Worm (Caenorhabditis elegans) whole organism, L4 larva: ENCODE data around the gene T14E8.2.

Experiments used
- nhr-11 ChIP-seq: fragments of 150-350 bp; optimal IDR thresholded peaks from 2 replicates; lab custom pipeline; 2014; ENCODE audit warnings: missing biosample characterization, missing genetic modification characterization
- nhr-6 ChIP-seq: fragments of 150-350 bp; optimal IDR thresholded peaks from 2 replicates; lab custom pipeline; 2014; ENCODE audit warnings: missing biosample characterization, missing genetic modification characterization

DNA sequence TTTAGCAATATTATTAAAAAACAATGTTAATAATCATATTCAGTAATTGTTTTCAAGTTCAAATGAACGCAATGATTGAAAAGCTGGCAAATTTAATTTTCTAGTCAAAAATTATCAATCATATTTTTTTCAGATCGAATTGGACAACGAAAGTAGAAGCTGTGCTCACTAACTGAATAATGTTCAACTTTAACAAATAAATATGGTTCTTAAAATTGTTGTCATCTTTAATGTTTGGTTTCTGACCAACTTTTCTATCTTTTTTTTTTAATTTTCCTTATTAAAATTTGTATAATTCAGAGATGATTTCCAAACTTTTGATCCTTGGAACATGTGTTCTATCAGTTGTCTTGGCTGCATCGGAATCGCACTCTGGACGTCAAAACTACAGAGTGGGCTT lies 30.8 kb upstream of the T14E8.2 start, which contains the start of gene ttr-35:
- no peak for TF ChIP-seq nhr-6 (tag; lab: Kevin White, UChicago)
- TF ChIP-seq nhr-11 (tag; lab: Kevin White, UChicago) = no peak
